Worm (Caenorhabditis elegans) whole organism, young adult: Measurements from ENCODE around the gene ceh-43.

Source experiments
- B0019.2 ChIP-seq: fragments of 200-800 bp; sonication (Bioruptor generic); conservative IDR thresholded peaks from 2 replicates; pipeline ENCODE4 v1.3.6; 2022; ENCODE audit warnings: missing genetic modification reagents, missing genetic modification characterization, missing compliant biosample characterization
- B0035.1 ChIP-seq: sonication (generic microtip); optimal IDR thresholded peaks from 2 replicates; lab custom pipeline; 2016; ENCODE audit warnings: missing genetic modification characterization, mild to moderate bottlenecking, missing compliant biosample characterization, missing genotype, missing genetic modification reagents
- B0336.3 ChIP-seq: fragments of 200-800 bp; sonication (Bioruptor generic); IDR thresholded peaks from 2 replicates; pipeline ENCODE4 v1.3.6; 2022; ENCODE audit warnings: missing genetic modification characterization, missing compliant biosample characterization
- C06A6.2 ChIP-seq: fragments of 200-800 bp; sonication (Bioruptor generic); conservative IDR thresholded peaks from 2 replicates; pipeline ENCODE4 v1.3.6; 2022; ENCODE audit warnings: missing genetic modification characterization, missing compliant biosample characterization
- D2030.7 ChIP-seq: fragments of 200-800 bp; sonication (Bioruptor generic); IDR thresholded peaks from 2 replicates; pipeline ENCODE4 v1.3.6; 2022; ENCODE audit warnings: missing genetic modification reagents, missing genetic modification characterization, missing compliant biosample characterization
- F10E7.11 ChIP-seq: sonication (generic microtip); optimal IDR thresholded peaks from 2 replicates; lab custom pipeline; 2017; ENCODE audit warnings: mild to moderate bottlenecking, missing genetic modification characterization, moderate library complexity, missing compliant biosample characterization
- F22D6.2 ChIP-seq: sonication (generic microtip); optimal IDR thresholded peaks from 2 replicates; lab custom pipeline; 2016; ENCODE audit warnings: mild to moderate bottlenecking, missing genetic modification characterization, missing compliant biosample characterization
- F23B12.7 ChIP-seq: sonication (generic microtip); optimal IDR thresholded peaks from 2 replicates; lab custom pipeline; 2017; ENCODE audit warnings: missing genetic modification characterization, mild to moderate bottlenecking, missing compliant biosample characterization, antibody characterized with exemption, moderate library complexity; ENCODE audit not compliant: insufficient read depth
- F49E8.2 ChIP-seq: sonication (generic microtip); optimal IDR thresholded peaks from 3 replicates; lab custom pipeline; 2017; ENCODE audit warnings: missing genetic modification characterization, mild to moderate bottlenecking, missing compliant biosample characterization, antibody characterized with exemption, moderate library complexity; ENCODE audit not compliant: insufficient read depth
- F57A8.1 ChIP-seq: fragments of 200-800 bp; sonication (Bioruptor generic); optimal IDR thresholded peaks from 2 replicates; lab custom pipeline; 2018; ENCODE audit warnings: mild to moderate bottlenecking, missing genetic modification characterization, moderate library complexity, missing compliant biosample characterization
- T07F8.4 ChIP-seq: sonication (generic microtip); optimal IDR thresholded peaks from 2 replicates; lab custom pipeline; 2016; ENCODE audit warnings: mild to moderate bottlenecking, missing genetic modification characterization, moderate library complexity, missing compliant biosample characterization
- Y79H2A.3 ChIP-seq: fragments of 200-800 bp; sonication (Bioruptor generic); conservative IDR thresholded peaks from 2 replicates; pipeline ENCODE4 v1.3.6; 2022; ENCODE audit warnings: missing genetic modification reagents, missing genetic modification characterization, missing compliant biosample characterization
- aptf-2 ChIP-seq: fragments of 200-800 bp; sonication (Bioruptor generic); conservative IDR thresholded peaks from 2 replicates; pipeline ENCODE4 v1.3.6; 2022; ENCODE audit warnings: missing genetic modification reagents, missing genetic modification characterization, missing compliant biosample characterization
- athp-1 ChIP-seq: sonication (generic microtip); optimal IDR thresholded peaks from 2 replicates; lab custom pipeline; 2017; ENCODE audit warnings: mild to moderate bottlenecking, missing genetic modification characterization, missing compliant biosample characterization
- attf-3 ChIP-seq: fragments of 200-800 bp; sonication (Bioruptor generic); conservative IDR thresholded peaks from 2 replicates; pipeline ENCODE4 v1.3.6; 2022; ENCODE audit warnings: missing genetic modification reagents, missing genetic modification characterization, missing compliant biosample characterization
- attf-5 ChIP-seq: fragments of 200-800 bp; sonication (Bioruptor generic); optimal IDR thresholded peaks from 2 replicates; lab custom pipeline; 2018; ENCODE audit warnings: mild to moderate bottlenecking, missing genetic modification characterization, missing compliant biosample characterization
- attf-6 ChIP-seq: fragments of 200-800 bp; sonication (Bioruptor generic); IDR thresholded peaks from 2 replicates; pipeline ENCODE4 v1.3.6; 2022; ENCODE audit warnings: missing genetic modification reagents, missing genetic modification characterization, missing compliant biosample characterization
- ccch-3 ChIP-seq: fragments of 200-800 bp; sonication (Bioruptor generic); optimal IDR thresholded peaks from 2 replicates; lab custom pipeline; 2018; ENCODE audit warnings: mild to moderate bottlenecking, missing genetic modification characterization, missing compliant biosample characterization
- ceh-27 ChIP-seq: fragments of 200-800 bp; sonication (Bioruptor generic); optimal IDR thresholded peaks from 2 replicates; lab custom pipeline; 2018; ENCODE audit warnings: mild to moderate bottlenecking, missing genetic modification characterization, moderate library complexity, missing compliant biosample characterization
- ceh-79 ChIP-seq: sonication (generic microtip); optimal IDR thresholded peaks from 2 replicates; lab custom pipeline; 2017; ENCODE audit warnings: mild to moderate bottlenecking, missing genetic modification characterization, missing compliant biosample characterization
- chd-7 ChIP-seq: sonication (generic microtip); optimal IDR thresholded peaks from 2 replicates; lab custom pipeline; 2016; ENCODE audit warnings: mild to moderate bottlenecking, missing genetic modification characterization, moderate library complexity, missing compliant biosample characterization
- efl-1 ChIP-seq: fragments of 150-350 bp; optimal IDR thresholded peaks from 2 replicates; lab custom pipeline; 2014; ENCODE audit warnings: missing biosample characterization, missing genetic modification reagents, missing genetic modification characterization
- egl-18 ChIP-seq: fragments of 200-800 bp; sonication (Bioruptor generic); IDR thresholded peaks from 2 replicates; pipeline ENCODE4 v1.3.6; 2022; ENCODE audit warnings: missing genetic modification reagents, missing genetic modification characterization, missing compliant biosample characterization
- egrh-3 ChIP-seq: fragments of 200-800 bp; sonication (Bioruptor generic); IDR thresholded peaks from 2 replicates; pipeline ENCODE4 v1.3.6; 2022; ENCODE audit warnings: missing genetic modification reagents, missing genetic modification characterization, missing compliant biosample characterization
- ekl-4 ChIP-seq: fragments of 200-800 bp; sonication (Bioruptor generic); IDR thresholded peaks from 2 replicates; pipeline ENCODE4 v1.3.6; 2022; ENCODE audit warnings: missing genetic modification reagents, missing genetic modification characterization, missing compliant biosample characterization
- hmg-20 ChIP-seq: fragments of 200-800 bp; sonication (Bioruptor generic); IDR thresholded peaks from 2 replicates; pipeline ENCODE4 v1.3.6; 2022; ENCODE audit warnings: missing genetic modification reagents, missing genetic modification characterization, missing compliant biosample characterization
- hsf-1 ChIP-seq: fragments of 200-800 bp; sonication (Bioruptor generic); IDR thresholded peaks from 2 replicates; pipeline ENCODE4 v1.3.6; 2022; ENCODE audit warnings: missing genetic modification reagents, missing genetic modification characterization, missing compliant biosample characterization
- let-607 ChIP-seq, 2 experiments: fragments of 200-800 bp in 1 of 2; sonication (Bioruptor generic) in 1 of 2; sonication (generic microtip) in 1 of 2; optimal IDR thresholded peaks; 2 replicates each; lab custom pipeline; 2016 to 2018; ENCODE audit warnings: mild to moderate bottlenecking in 2 of 2, missing compliant biosample characterization in 2 of 2, missing genetic modification characterization in 2 of 2, moderate library complexity in 2 of 2, missing genotype in 1 of 2
- lin-26 ChIP-seq: fragments of 200-800 bp; sonication (Bioruptor generic); IDR thresholded peaks from 2 replicates; pipeline ENCODE4 v1.3.6; 2022; ENCODE audit warnings: missing genetic modification reagents, missing genetic modification characterization, missing compliant biosample characterization
- lir-1 ChIP-seq: fragments of 200-800 bp; sonication (Bioruptor generic); conservative IDR thresholded peaks from 2 replicates; pipeline ENCODE4 v1.3.6; 2022; ENCODE audit warnings: missing genetic modification reagents, missing genetic modification characterization, missing compliant biosample characterization
- madf-10 ChIP-seq: sonication (generic microtip); optimal IDR thresholded peaks from 2 replicates; lab custom pipeline; 2016; ENCODE audit warnings: mild to moderate bottlenecking, missing genetic modification characterization, missing compliant biosample characterization
- madf-8 ChIP-seq: fragments of 200-800 bp; sonication (Bioruptor generic); conservative IDR thresholded peaks from 2 replicates; pipeline ENCODE4 v1.3.6; 2022; ENCODE audit warnings: missing genetic modification reagents, missing genetic modification characterization, missing compliant biosample characterization
- mcd-1 ChIP-seq: fragments of 200-800 bp; sonication (Bioruptor generic); IDR thresholded peaks from 2 replicates; pipeline ENCODE4 v1.3.6; 2022; ENCODE audit warnings: missing genetic modification reagents, missing genetic modification characterization, missing compliant biosample characterization
- mel-28 ChIP-seq: sonication (generic microtip); optimal IDR thresholded peaks from 2 replicates; lab custom pipeline; 2016; ENCODE audit warnings: borderline replicate concordance, mild to moderate bottlenecking, missing genetic modification characterization, missing compliant biosample characterization
- nfyb-1 ChIP-seq: fragments of 200-800 bp; sonication (Bioruptor generic); IDR thresholded peaks from 2 replicates; pipeline ENCODE4 v1.3.6; 2022; ENCODE audit warnings: missing genetic modification reagents, missing genetic modification characterization, missing compliant biosample characterization
- nhr-179 ChIP-seq: sonication (generic microtip); optimal IDR thresholded peaks from 2 replicates; lab custom pipeline; 2016; ENCODE audit warnings: mild to moderate bottlenecking, missing genetic modification characterization, missing compliant biosample characterization
- nhr-80 ChIP-seq: sonication (generic microtip); optimal IDR thresholded peaks from 2 replicates; lab custom pipeline; 2016; ENCODE audit warnings: missing genetic modification characterization, missing compliant biosample characterization
- nhr-90 ChIP-seq: sonication (generic microtip); optimal IDR thresholded peaks from 2 replicates; lab custom pipeline; 2016; ENCODE audit warnings: missing genotype, mild to moderate bottlenecking, missing genetic modification characterization, missing compliant biosample characterization
- rec-8 ChIP-seq, 2 experiments: sonication (generic microtip); optimal IDR thresholded peaks; 2 replicates each; lab custom pipeline; 2016; ENCODE audit warnings: mild to moderate bottlenecking in 2 of 2, missing genetic modification characterization in 2 of 2, missing genetic modification reagents in 2 of 2, missing genotype in 2 of 2, missing biosample characterization in 1 of 2, missing compliant biosample characterization in 1 of 2, moderate library complexity in 1 of 2
- sdz-38 ChIP-seq: sonication (generic microtip); optimal IDR thresholded peaks from 2 replicates; lab custom pipeline; 2016; ENCODE audit warnings: missing genotype, missing genetic modification characterization, missing compliant biosample characterization
- snpc-3.4 ChIP-seq: sonication (generic microtip); optimal IDR thresholded peaks from 2 replicates; lab custom pipeline; 2017; ENCODE audit warnings: missing genetic modification characterization, mild to moderate bottlenecking, missing compliant biosample characterization, antibody characterized with exemption, moderate library complexity, missing genotype, missing genetic modification reagents
- tbp1 ChIP-seq: fragments of 200-800 bp; sonication (Bioruptor generic); optimal IDR thresholded peaks from 2 replicates; lab custom pipeline; 2018; ENCODE audit warnings: mild to moderate bottlenecking, missing genetic modification characterization, missing compliant biosample characterization
- tbx-9 ChIP-seq: sonication (generic microtip); optimal IDR thresholded peaks from 2 replicates; lab custom pipeline; 2016; ENCODE audit warnings: borderline replicate concordance, missing genetic modification characterization, inconsistent platforms, missing compliant biosample characterization
- tlf-1 ChIP-seq: fragments of 200-800 bp; sonication (Bioruptor generic); optimal IDR thresholded peaks from 2 replicates; lab custom pipeline; 2018; ENCODE audit warnings: mild to moderate bottlenecking, missing genetic modification characterization, missing compliant biosample characterization
- xnd-1 ChIP-seq: sonication (generic microtip); optimal IDR thresholded peaks from 2 replicates; lab custom pipeline; 2016; ENCODE audit warnings: missing genotype, missing genetic modification reagents, missing genetic modification characterization, missing compliant biosample characterization
- ztf-3 ChIP-seq: fragments of 200-800 bp; sonication (Bioruptor generic); optimal IDR thresholded peaks from 2 replicates; lab custom pipeline; 2018; ENCODE audit warnings: mild to moderate bottlenecking, missing genetic modification characterization, missing compliant biosample characterization
- ztf-6 ChIP-seq: fragments of 200-800 bp; sonication (Bioruptor generic); IDR thresholded peaks from 2 replicates; pipeline ENCODE4 v1.3.6; 2022; ENCODE audit warnings: missing genetic modification reagents, missing genetic modification characterization, missing compliant biosample characterization

ceh-43 gene

ce11 chrIII:4470793-4471192 is 21.1 kb upstream of the ceh-43 start (continued):
- TF ChIP-seq tbx-9 (tag; lab: Kevin White, UChicago) (no peak), D2030.7 (peak; percentile 55), ztf-6 (GFP tag; lab: Robert Waterston, UW) (peak; percentile 59; the same call in 1 of the 2 replicates), attf-3 (GFP tag; lab: Robert Waterston, UW) (no peak; the same call in 1 of the 2 replicates), hmg-20 (peak; percentile 54; the same call in 1 of the 2 replicates), ekl-4 (GFP tag; lab: Robert Waterston, UW) (peak; percentile 50; the same call in 1 of the 2 replicates), tbp1 (peak; percentile 97), nhr-179 (no peak), Y79H2A.3 (GFP tag; lab: Robert Waterston, UW) (no peak), efl-1 (GFP tag; lab: Kevin White, UChicago) (no peak), hsf-1 (peak; percentile 46; the same call in 1 of the 2 replicates), lir-1 (GFP tag; lab: Robert Waterston, UW) (peak; percentile 61; the same call in 1 of the 2 replicates), madf-8 (GFP tag; lab: Robert Waterston, UW) (no peak; the same call in 1 of the 2 replicates), snpc-3.4 (tag; lab: Kevin White, UChicago) (no peak), athp-1 (tag; lab: Kevin White, UChicago) (peak; percentile 54), F49E8.2 (tag; lab: Kevin White, UChicago) (peak; percentile 75), ccch-3 (GFP tag; lab: Kevin White, UChicago) (no peak), sdz-38 (no peak), F23B12.7 (tag; lab: Kevin White, UChicago) (peak; percentile 93), ceh-27 (peak; percentile 67), C06A6.2 (GFP tag; lab: Robert Waterston, UW) (peak; percentile 73), lin-26 (peak; percentile 88), madf-10 (tag; lab: Kevin White, UChicago) (peak; percentile 72), F10E7.11 (tag; lab: Kevin White, UChicago) (peak; percentile 73), B0336.3 (GFP tag; lab: Robert Waterston, UW) (0 out of 2 replicates have a peak, but pooled peaks have one; percentile 44), nhr-90 (tag; lab: Kevin White, UChicago) (peak; percentile 87), tlf-1 (peak; percentile 13), egrh-3 (GFP tag; lab: Robert Waterston, UW) (no peak; the same call in 1 of the 2 replicates), F22D6.2 (tag; lab: Kevin White, UChicago) (no peak), aptf-2 (GFP tag; lab: Robert Waterston, UW) (no peak), ztf-3 (GFP tag; lab: Kevin White, UChicago) (no peak), mel-28 (no peak), mcd-1 (GFP tag; lab: Robert Waterston, UW) (peak; percentile 70), attf-5 (GFP tag; lab: Kevin White, UChicago) (peak; percentile 52), egl-18 (GFP tag; lab: Robert Waterston, UW) (0 out of 2 replicates have a peak, but pooled peaks have one; percentile 24), rec-8 (tag; optimal IDR thresholded peaks at IDR 0.05; lab: Kevin White, UChicago) (peak; percentile 60 to 83), B0035.1 (peak; percentile 80), attf-6 (GFP tag; lab: Robert Waterston, UW) (0 out of 2 replicates have a peak, but pooled peaks have one; percentile 21), let-607 (tag; optimal IDR thresholded peaks at IDR 0.05; lab: Kevin White, UChicago) (peak; percentile 55 to 67), F57A8.1 (GFP tag; lab: Kevin White, UChicago) (no peak), T07F8.4 (tag; lab: Kevin White, UChicago) (peak; percentile 53), ceh-79 (peak; percentile 70), nfyb-1 (GFP tag; lab: Robert Waterston, UW) (peak; percentile 84), chd-7 (tag; lab: Kevin White, UChicago) (peak; percentile 64), xnd-1 (tag; lab: Kevin White, UChicago) (peak; percentile 20), B0019.2 (GFP tag; lab: Robert Waterston, UW) (peak; percentile 53; the same call in 1 of the 2 replicates), nhr-80 (tag; lab: Kevin White, UChicago) (peak; percentile 14)
